Fruit fly (Drosophila melanogaster) whole organism, embryonic: ENCODE measurements around the gene GstD4.

Source experiments
- ATbp ChIP-seq: fragments of 200-800 bp; sonication (Bioruptor generic); optimal IDR thresholded peaks from 2 replicates; lab custom pipeline; 2017; ENCODE audit warnings: missing biosample characterization, mild to moderate bottlenecking, missing genetic modification characterization, missing genetic modification reagents
- BtbVII ChIP-seq: fragments of 200-800 bp; sonication (Bioruptor generic); optimal IDR thresholded peaks from 3 replicates; lab custom pipeline; 2017; ENCODE audit warnings: missing biosample characterization, mild to moderate bottlenecking, missing genetic modification characterization
- CG10366 ChIP-seq: fragments of 200-800 bp; sonication (Bioruptor generic); IDR thresholded peaks from 2 replicates; pipeline ENCODE4 v1.3.6; 2022; ENCODE audit warnings: missing biosample characterization, missing genetic modification characterization
- CG10654 ChIP-seq: fragments of 200-800 bp; sonication (Bioruptor generic); optimal IDR thresholded peaks from 2 replicates; lab custom pipeline; 2016; ENCODE audit warnings: missing biosample characterization, missing genetic modification characterization
- CG11560 ChIP-seq: fragments of 200-800 bp; sonication (Bioruptor generic); IDR thresholded peaks from 3 replicates; pipeline ENCODE4 v1.3.6; 2022; ENCODE audit warnings: missing biosample characterization, missing genetic modification characterization
- CG17361 ChIP-seq: fragments of 200-800 bp; sonication (Bioruptor generic); IDR thresholded peaks from 3 replicates; pipeline ENCODE4 v1.3.6; 2022; ENCODE audit warnings: missing biosample characterization, missing genetic modification characterization
- CG17802 ChIP-seq: fragments of 200-800 bp; sonication (Bioruptor generic); optimal IDR thresholded peaks from 2 replicates; lab custom pipeline; 2018; ENCODE audit warnings: missing biosample characterization, mild to moderate bottlenecking, missing genetic modification characterization, moderate library complexity
- CG18262 ChIP-seq: fragments of 200-800 bp; optimal IDR thresholded peaks from 3 replicates; lab custom pipeline; 2019; ENCODE audit warnings: missing biosample characterization, mild to moderate bottlenecking, missing genetic modification characterization, moderate library complexity
- CG4404 ChIP-seq: fragments of 200-800 bp; sonication (Bioruptor generic); IDR thresholded peaks from 2 replicates; pipeline ENCODE4 v1.3.6; 2022; ENCODE audit warnings: missing biosample characterization, missing genetic modification characterization
- CG7987 ChIP-seq: fragments of 200-800 bp; sonication (Bioruptor generic); optimal IDR thresholded peaks from 2 replicates; lab custom pipeline; 2018; ENCODE audit warnings: missing biosample characterization, mild to moderate bottlenecking, missing genetic modification characterization, moderate library complexity
- CTCF ChIP-seq: fragments of 200-800 bp; sonication (Bioruptor generic); optimal IDR thresholded peaks from 2 replicates; lab custom pipeline; 2017; ENCODE audit warnings: missing biosample characterization, mild to moderate bottlenecking, missing genetic modification characterization, moderate library complexity
- D19A ChIP-seq: fragments of 200-800 bp; optimal IDR thresholded peaks from 3 replicates; lab custom pipeline; 2019; ENCODE audit warnings: missing biosample characterization, mild to moderate bottlenecking, missing genetic modification characterization, moderate library complexity
- D19B ChIP-seq: fragments of 200-800 bp; sonication (Bioruptor generic); optimal IDR thresholded peaks from 2 replicates; lab custom pipeline; 2017; ENCODE audit warnings: missing biosample characterization, mild to moderate bottlenecking, missing genetic modification characterization
- Dad ChIP-seq: fragments of 200-800 bp; sonication (Bioruptor generic); optimal IDR thresholded peaks from 3 replicates; lab custom pipeline; 2016; ENCODE audit warnings: missing biosample characterization, missing genetic modification characterization
- Dip2 ChIP-seq: fragments of 200-800 bp; sonication (Bioruptor generic); IDR thresholded peaks from 2 replicates; pipeline ENCODE4 v1.3.6; 2022; ENCODE audit warnings: missing biosample characterization, missing genetic modification characterization
- Doc3 ChIP-seq: fragments of 200-800 bp; sonication (Bioruptor generic); IDR thresholded peaks from 3 replicates; pipeline ENCODE4 v1.3.6; 2022; ENCODE audit warnings: missing biosample characterization, missing genetic modification characterization; ENCODE audit not compliant: partially characterized antibody
- HLH3B ChIP-seq: fragments of 200-800 bp; sonication (Bioruptor generic); IDR thresholded peaks from 2 replicates; pipeline ENCODE4 v1.3.6; 2022; ENCODE audit warnings: missing biosample characterization, missing genetic modification characterization
- Hey ChIP-seq: fragments of 200-800 bp; sonication (Bioruptor generic); optimal IDR thresholded peaks from 3 replicates; lab custom pipeline; 2018; ENCODE audit warnings: missing biosample characterization, mild to moderate bottlenecking, missing genetic modification characterization
- Hr51 ChIP-seq, 2 experiments: fragments of 200-800 bp; sonication (Bioruptor generic); optimal IDR thresholded peaks; 2 replicates in 1 of 2; 3 replicates in 1 of 2; lab custom pipeline; 2016 to 2018; ENCODE audit warnings: missing biosample characterization in 2 of 2, missing genetic modification characterization in 2 of 2, mild to moderate bottlenecking in 1 of 2, moderate library complexity in 1 of 2
- Hr78 ChIP-seq, 2 experiments: fragments of 200-800 bp in 1 of 2; fragments of >200 bp in 1 of 2; sonication (Bioruptor generic) in 1 of 2; optimal IDR thresholded peaks; 2 replicates each; lab custom pipeline; 2017 to 2019; ENCODE audit warnings: missing biosample characterization in 2 of 2, missing genetic modification characterization in 2 of 2, mild to moderate bottlenecking in 1 of 2, moderate library complexity in 1 of 2
- Jarid2 ChIP-seq: fragments of 200-800 bp; sonication (Bioruptor generic); optimal IDR thresholded peaks from 3 replicates; lab custom pipeline; 2017; ENCODE audit warnings: mild to moderate bottlenecking, missing biosample characterization, missing genetic modification reagents, missing genetic modification characterization
- Lhr ChIP-seq: fragments of 200-800 bp; sonication (Bioruptor generic); optimal IDR thresholded peaks from 3 replicates; lab custom pipeline; 2017; ENCODE audit warnings: mild to moderate bottlenecking, missing biosample characterization, missing genetic modification reagents, missing genetic modification characterization
- Lim3 ChIP-seq: fragments of 200-800 bp; sonication (Bioruptor generic); IDR thresholded peaks from 2 replicates; pipeline ENCODE4 v1.3.6; 2022; ENCODE audit warnings: missing biosample characterization, missing genetic modification characterization
- Max ChIP-seq: fragments of 200-800 bp; sonication (Bioruptor generic); optimal IDR thresholded peaks from 2 replicates; lab custom pipeline; 2016; ENCODE audit warnings: missing biosample characterization, mild to moderate bottlenecking, missing genetic modification characterization
- NFAT ChIP-seq: fragments of 200-800 bp; sonication (Bioruptor generic); IDR thresholded peaks from 2 replicates; pipeline ENCODE4 v1.3.6; 2022; ENCODE audit warnings: missing biosample characterization, missing genetic modification characterization
- Neu2 ChIP-seq: fragments of 200-800 bp; sonication (Bioruptor generic); optimal IDR thresholded peaks from 3 replicates; lab custom pipeline; 2016; ENCODE audit warnings: missing biosample characterization, missing genetic modification characterization, borderline replicate concordance
- Sin3A ChIP-seq: fragments of >200 bp; optimal IDR thresholded peaks from 2 replicates; lab custom pipeline; 2018
- Sox100B ChIP-seq: fragments of 200-800 bp; sonication (Bioruptor generic); optimal IDR thresholded peaks from 3 replicates; lab custom pipeline; 2018; ENCODE audit warnings: missing biosample characterization, mild to moderate bottlenecking, missing genetic modification characterization
- abd-A ChIP-seq: fragments of 200-800 bp; sonication (Bioruptor generic); optimal IDR thresholded peaks from 3 replicates; lab custom pipeline; 2019; ENCODE audit warnings: missing biosample characterization, mild to moderate bottlenecking, missing genetic modification characterization, moderate library complexity
- bowl ChIP-seq: fragments of 200-800 bp; sonication (Bioruptor generic); IDR thresholded peaks from 2 replicates; pipeline ENCODE4 v1.3.6; 2022; ENCODE audit warnings: missing biosample characterization, missing genetic modification characterization
- chm ChIP-seq: fragments of 200-800 bp; sonication (Bioruptor generic); IDR thresholded peaks from 2 replicates; pipeline ENCODE4 v1.3.6; 2022; ENCODE audit warnings: missing biosample characterization, missing genetic modification characterization
- crc ChIP-seq: fragments of 200-800 bp; sonication (Bioruptor generic); optimal IDR thresholded peaks from 2 replicates; lab custom pipeline; 2016; ENCODE audit warnings: missing biosample characterization, missing genetic modification characterization
- da ChIP-seq: fragments of 200-800 bp; sonication (Bioruptor generic); optimal IDR thresholded peaks from 2 replicates; lab custom pipeline; 2016; ENCODE audit warnings: missing biosample characterization, missing genetic modification characterization
- dan ChIP-seq: fragments of 200-800 bp; sonication (Bioruptor generic); IDR thresholded peaks from 2 replicates; pipeline ENCODE4 v1.3.6; 2022; ENCODE audit warnings: missing biosample characterization, missing genetic modification characterization
- eve ChIP-seq, 2 experiments: fragments of >200 bp; optimal IDR thresholded peaks; 2 replicates each; lab custom pipeline; 2017; ENCODE audit warnings: missing biosample characterization in 2 of 2, missing genetic modification characterization in 2 of 2
- fd3F ChIP-seq: fragments of 200-800 bp; sonication (Bioruptor generic); optimal IDR thresholded peaks from 2 replicates; lab custom pipeline; 2018; ENCODE audit warnings: missing biosample characterization, mild to moderate bottlenecking, missing genetic modification characterization, moderate library complexity
- fd64A ChIP-seq: fragments of 200-800 bp; sonication (Bioruptor generic); optimal IDR thresholded peaks from 3 replicates; lab custom pipeline; 2018; ENCODE audit warnings: missing biosample characterization, mild to moderate bottlenecking, missing genetic modification characterization
- hkb ChIP-seq, 2 experiments: fragments of 200-800 bp in 1 of 2; fragments of >200 bp in 1 of 2; sonication (Bioruptor generic) in 1 of 2; IDR thresholded peaks in 1 of 2; optimal IDR thresholded peaks in 1 of 2; 2 replicates each; pipeline versions ENCODE4 v1.3.6 to Lab custom; 2017 to 2022; ENCODE audit warnings: missing biosample characterization in 1 of 2, missing genetic modification characterization in 1 of 2
- lmd ChIP-seq: fragments of 200-800 bp; sonication (Bioruptor generic); IDR thresholded peaks from 2 replicates; pipeline ENCODE4 v1.3.6; 2022; ENCODE audit warnings: missing biosample characterization, missing genetic modification characterization
- luna ChIP-seq: fragments of 200-800 bp; sonication (Bioruptor generic); optimal IDR thresholded peaks from 2 replicates; lab custom pipeline; 2016; ENCODE audit warnings: missing biosample characterization, missing genetic modification characterization
- onecut ChIP-seq: fragments of 200-800 bp; sonication (Bioruptor generic); IDR thresholded peaks from 2 replicates; pipeline ENCODE4 v1.3.6; 2022; ENCODE audit warnings: missing biosample characterization, missing genetic modification characterization
- pum ChIP-seq: fragments of 200-800 bp; sonication (Bioruptor generic); optimal IDR thresholded peaks from 2 replicates; lab custom pipeline; 2016; ENCODE audit warnings: missing biosample characterization, missing genetic modification characterization
- ranshi ChIP-seq: fragments of 200-800 bp; sonication (Bioruptor generic); IDR thresholded peaks from 2 replicates; pipeline ENCODE4 v1.3.6; 2022; ENCODE audit warnings: missing biosample characterization, missing genetic modification characterization
- rib ChIP-seq: fragments of 200-800 bp; sonication (Bioruptor generic); IDR thresholded peaks from 2 replicates; pipeline ENCODE4 v1.3.6; 2022; ENCODE audit warnings: missing biosample characterization, missing genetic modification characterization
- sc ChIP-seq, 3 experiments: fragments of >200 bp in 2 of 3; fragments of 200-800 bp in 1 of 3; sonication (Bioruptor generic) in 1 of 3; optimal IDR thresholded peaks; 2 replicates in 2 of 3; 3 replicates in 1 of 3; lab custom pipeline; 2017; ENCODE audit warnings: mild to moderate bottlenecking in 1 of 3, missing biosample characterization in 1 of 3, missing genetic modification characterization in 1 of 3, missing genetic modification reagents in 1 of 3
- slbo ChIP-seq: fragments of 200-800 bp; sonication (Bioruptor generic); IDR thresholded peaks from 2 replicates; pipeline ENCODE4 v1.3.6; 2022; ENCODE audit warnings: missing biosample characterization, missing genetic modification characterization
- wek ChIP-seq: fragments of 200-800 bp; sonication (Bioruptor generic); optimal IDR thresholded peaks from 3 replicates; lab custom pipeline; 2018; ENCODE audit warnings: missing biosample characterization, mild to moderate bottlenecking, missing genetic modification characterization, moderate library complexity
- zen ChIP-seq: fragments of 200-800 bp; sonication (Bioruptor generic); optimal IDR thresholded peaks from 3 replicates; lab custom pipeline; 2018; ENCODE audit warnings: missing biosample characterization, mild to moderate bottlenecking, missing genetic modification characterization, moderate library complexity

Gene GstD4

dm6 chr3R:12406235-12407196 lies 32.6 kb downstream of the GstD4 start, which contains the start of gene CG5167 (continued):
- no peak for TF ChIP-seq da (GFP tag; lab: Kevin White, UChicago)
- TF ChIP-seq D19B, result peak; percentile 21
- no peak for TF ChIP-seq Neu2 (GFP tag; lab: Kevin White, UChicago)
- peak in 1 of 2 experiments; percentile 48 for TF ChIP-seq Hr51 (GFP tag; optimal IDR thresholded peaks at IDR 0.05; lab: Kevin White, UChicago)
- no peak for TF ChIP-seq CG11560 (tag; lab: Robert Waterston, UW)
- TF ChIP-seq eve (GFP tag; optimal IDR thresholded peaks at IDR 0.05; lab: Kevin White, UChicago), result no peak
- no peak for TF ChIP-seq HLH3B
- no peak for TF ChIP-seq CTCF
- TF ChIP-seq D19A (tag; lab: Kevin White, UChicago), result peak; percentile 51
- TF ChIP-seq Sin3A (lab: Kevin White, UChicago), result no peak
- peak; percentile 38; the same call in 1 of the 3 replicates for TF ChIP-seq CG17361 (GFP tag; lab: Robert Waterston, UW)
- no peak for TF ChIP-seq bowl
- no peak for TF ChIP-seq Jarid2
- TF ChIP-seq rib (GFP tag; lab: Robert Waterston, UW), result no peak
- no peak for TF ChIP-seq abd-A (tag; lab: Kevin White, UChicago)
- peak; percentile 63 for TF ChIP-seq BtbVII
- TF ChIP-seq fd3F (GFP tag; lab: Kevin White, UChicago), result peak; percentile 3
- TF ChIP-seq Doc3 (GFP tag; lab: Robert Waterston, UW), result peak; percentile 53; the same call in 1 of the 3 replicates
- TF ChIP-seq Hey (tag; lab: Kevin White, UChicago), result no peak
- TF ChIP-seq lmd, result peak; percentile 16; the same call in 1 of the 2 replicates
- no peak for TF ChIP-seq NFAT (GFP tag; lab: Robert Waterston, UW)
- TF ChIP-seq Lhr, result no peak
- TF ChIP-seq Lim3, result no peak
- no peak for TF ChIP-seq crc (GFP tag; lab: Kevin White, UChicago)
- no peak for TF ChIP-seq ranshi (GFP tag; lab: Robert Waterston, UW)
- TF ChIP-seq onecut (GFP tag; lab: Robert Waterston, UW), result peak; percentile 23; the same call in 1 of the 2 replicates
- TF ChIP-seq hkb (optimal IDR thresholded peaks at IDR 0.05; lab: Kevin White, UChicago), result no peak
- TF ChIP-seq hkb (GFP tag; IDR thresholded peaks at IDR 0.05; lab: Robert Waterston, UW), result peak; percentile 59
- TF ChIP-seq sc (optimal IDR thresholded peaks at IDR 0.05; lab: Kevin White, UChicago), result no peak
- no peak for TF ChIP-seq sc (GFP tag; optimal IDR thresholded peaks at IDR 0.05; lab: Kevin White, UChicago)
- no peak; the same call in 1 of the 2 replicates for TF ChIP-seq chm (GFP tag; lab: Robert Waterston, UW)
- TF ChIP-seq pum (GFP tag; lab: Kevin White, UChicago), result no peak
- no peak for TF ChIP-seq fd64A (GFP tag; lab: Kevin White, UChicago)
- TF ChIP-seq Dip2 (GFP tag; lab: Robert Waterston, UW), result no peak
- TF ChIP-seq CG4404 (GFP tag; lab: Robert Waterston, UW), result no peak
- TF ChIP-seq ATbp (GFP tag; lab: Kevin White, UChicago), result no peak
- TF ChIP-seq Hr78 (GFP tag; optimal IDR thresholded peaks at IDR 0.05; lab: Kevin White, UChicago), result no peak
- TF ChIP-seq luna, result peak; percentile 22
- TF ChIP-seq Max (GFP tag; lab: Kevin White, UChicago), result peak; percentile 43
- no peak for TF ChIP-seq CG10654 (GFP tag; lab: Kevin White, UChicago)
- TF ChIP-seq zen (tag; lab: Kevin White, UChicago), result peak; percentile 57
- peak; percentile 58 for TF ChIP-seq CG18262 (tag; lab: Kevin White, UChicago)
- TF ChIP-seq CG10366 (GFP tag; lab: Robert Waterston, UW), result no peak
- TF ChIP-seq dan, result no peak
- TF ChIP-seq Sox100B (GFP tag; lab: Kevin White, UChicago), result no peak
- TF ChIP-seq wek (GFP tag; lab: Kevin White, UChicago), result no peak
- no peak; the same call in 1 of the 2 replicates for TF ChIP-seq slbo (GFP tag; lab: Robert Waterston, UW)
- TF ChIP-seq CG7987 (GFP tag; lab: Kevin White, UChicago), result no peak
- TF ChIP-seq CG17802 (tag; lab: Kevin White, UChicago), result no peak
- no peak for TF ChIP-seq Dad (GFP tag; lab: Kevin White, UChicago)
